Worm (Caenorhabditis elegans): ENCODE measurements around the gene F09E10.5.

DNA sequence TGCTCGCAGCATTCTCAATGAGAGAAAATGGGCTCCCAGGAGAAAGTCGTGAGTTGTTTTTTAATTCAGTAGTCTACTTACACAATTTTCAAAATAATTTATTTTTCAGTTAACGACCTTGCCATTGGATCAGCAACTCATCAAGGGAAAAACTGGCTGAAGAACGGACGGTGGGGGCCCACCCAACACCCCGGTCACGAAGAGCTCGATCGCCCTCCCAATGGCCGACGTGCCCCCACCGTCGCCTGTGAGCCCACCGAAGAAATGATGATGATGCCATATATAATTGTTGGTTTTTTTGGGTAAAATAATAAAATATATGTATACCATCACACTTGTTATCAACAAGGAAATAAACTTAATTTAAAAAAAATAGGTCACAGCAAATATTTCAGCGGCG is 8.8 kb upstream of the F09E10.5 start:
- TF ChIP-seq unc-62 (GFP tag; optimal IDR thresholded peaks at IDR 0.05) (no peak), lin-13 (tag; optimal IDR thresholded peaks at IDR 0.05) (no peak), ceh-39 (tag; optimal IDR thresholded peaks at IDR 0.05) (no peak), lsy-2 (tag; optimal IDR thresholded peaks at IDR 0.05) (no peak), mep-1 (tag; optimal IDR thresholded peaks at IDR 0.05) (no peak), bed-3 (GFP tag; optimal IDR thresholded peaks at IDR 0.05) (no peak), sptf-1 (tag; optimal IDR thresholded peaks at IDR 0.05) (no peak), mab-5 (tag; optimal IDR thresholded peaks at IDR 0.05) (no peak), ceh-43 (GFP tag; optimal IDR thresholded peaks at IDR 0.05) (no peak), unc-120 (tag; optimal IDR thresholded peaks at IDR 0.05; ENCODE audit: poor library complexity, severe bottlenecking) (no peak), unc-39 (tag; optimal IDR thresholded peaks at IDR 0.05) (no peak), elt-1 (tag; optimal IDR thresholded peaks at IDR 0.05; ENCODE audit: borderline replicate concordance, insufficient read depth) (no peak), nhr-28 (tag; optimal IDR thresholded peaks at IDR 0.05) (no peak)

Data from whole organism, mixed stage, embryonic.